Worm (Caenorhabditis elegans): ENCODE measurements around the gene srw-40.

ce11 chrII:4286921-4287320, 29.0 kb downstream of the srw-40 start:
- TF ChIP-seq pag-3 (tag; optimal IDR thresholded peaks at IDR 0.05; ENCODE audit: borderline replicate concordance, insufficient read depth) (no peak), nhr-28 (tag; optimal IDR thresholded peaks at IDR 0.05) (no peak), unc-86 (tag; optimal IDR thresholded peaks at IDR 0.05) (no peak), ceh-88 (GFP tag; IDR thresholded peaks at IDR 0.05) (no peak)

Data from whole organism, L1 larva.